Worm (Caenorhabditis elegans) whole organism, L2 larva: Measurements from ENCODE around the gene rig-3.

Experiments
- alr-1 ChIP-seq: fragments of 150-350 bp; optimal IDR thresholded peaks from 2 replicates; lab custom pipeline; 2014; ENCODE audit warnings: missing biosample characterization, missing genetic modification characterization
- aly-2 ChIP-seq: fragments of 150-350 bp; optimal IDR thresholded peaks from 2 replicates; lab custom pipeline; 2014; ENCODE audit warnings: missing biosample characterization, missing genetic modification characterization
- elt-1 ChIP-seq: fragments of 150-350 bp; optimal IDR thresholded peaks from 2 replicates; lab custom pipeline; 2014; ENCODE audit warnings: missing biosample characterization, missing genetic modification characterization
- lin-39 ChIP-seq: fragments of 150-350 bp; optimal IDR thresholded peaks from 2 replicates; lab custom pipeline; 2014; ENCODE audit warnings: missing biosample characterization, missing genetic modification reagents, missing genetic modification characterization
- skn-1 ChIP-seq: sonication (generic microtip); optimal IDR thresholded peaks from 2 replicates; lab custom pipeline; 2017; ENCODE audit warnings: missing biosample characterization, missing genetic modification characterization
- unc-62 ChIP-seq: fragments of 150-350 bp; optimal IDR thresholded peaks from 2 replicates; lab custom pipeline; 2014; ENCODE audit warnings: missing biosample characterization, missing genetic modification reagents, missing genetic modification characterization
- zag-1 ChIP-seq: fragments of 150-350 bp; optimal IDR thresholded peaks from 2 replicates; lab custom pipeline; 2014; ENCODE audit warnings: missing biosample characterization, missing genetic modification characterization

- TF ChIP-seq skn-1 (tag; lab: Kevin White, UChicago): no peak
- no peak for TF ChIP-seq zag-1
- TF ChIP-seq alr-1 (tag; lab: Kevin White, UChicago): no peak
- TF ChIP-seq unc-62 (GFP tag; lab: Kevin White, UChicago): no peak
- no peak for TF ChIP-seq elt-1 (tag; lab: Kevin White, UChicago)
- no peak for TF ChIP-seq aly-2 (tag; lab: Kevin White, UChicago)
- no peak for TF ChIP-seq lin-39 (tag; lab: Kevin White, UChicago)
These were observed 3.0 kb upstream of the rig-3 start for ce11 chrX:6850412-6850811.
